Fruit fly (Drosophila melanogaster) whole organism, embryonic: ENCODE data around the gene CG13258.

Source experiments
- Antp ChIP-seq: fragments of 200-800 bp; sonication (Bioruptor generic); optimal IDR thresholded peaks from 3 replicates; lab custom pipeline; 2016; ENCODE audit warnings: missing biosample characterization, missing genetic modification characterization
- Blimp-1 ChIP-seq: fragments of 200-800 bp; sonication (Bioruptor generic); optimal IDR thresholded peaks from 3 replicates; lab custom pipeline; 2018; ENCODE audit warnings: missing biosample characterization, missing genetic modification characterization, mild to moderate bottlenecking, moderate library complexity, missing genetic modification reagents
- C15 ChIP-seq: fragments of 200-800 bp; sonication (Bioruptor generic); IDR thresholded peaks from 3 replicates; pipeline ENCODE4 v1.3.6; 2022; ENCODE audit warnings: missing biosample characterization, missing genetic modification characterization
- CG10147 ChIP-seq: fragments of 200-800 bp; sonication (Bioruptor generic); optimal IDR thresholded peaks from 2 replicates; lab custom pipeline; 2019; ENCODE audit warnings: missing biosample characterization, mild to moderate bottlenecking, missing genetic modification characterization, moderate library complexity
- CG10979 ChIP-seq: fragments of 200-800 bp; sonication (Bioruptor generic); optimal IDR thresholded peaks from 2 replicates; lab custom pipeline; 2018; ENCODE audit warnings: missing biosample characterization, mild to moderate bottlenecking, missing genetic modification characterization, moderate library complexity
- CG13894 ChIP-seq: fragments of 200-800 bp; sonication (Bioruptor generic); optimal IDR thresholded peaks from 3 replicates; lab custom pipeline; 2018; ENCODE audit warnings: missing biosample characterization, mild to moderate bottlenecking, missing genetic modification characterization, moderate library complexity
- CG14014 ChIP-seq: fragments of 200-800 bp; sonication (Bioruptor generic); IDR thresholded peaks from 2 replicates; pipeline ENCODE4 v1.3.6; 2022; ENCODE audit warnings: missing biosample characterization, missing genetic modification characterization
- CG15269 ChIP-seq: fragments of 200-800 bp; sonication (Bioruptor generic); optimal IDR thresholded peaks from 2 replicates; lab custom pipeline; 2018; ENCODE audit warnings: missing biosample characterization, mild to moderate bottlenecking, missing genetic modification characterization, moderate library complexity
- CG15696 ChIP-seq: fragments of 200-800 bp; sonication (Bioruptor generic); optimal IDR thresholded peaks from 2 replicates; lab custom pipeline; 2019; ENCODE audit warnings: missing biosample characterization, mild to moderate bottlenecking, missing genetic modification characterization, moderate library complexity
- CG1603 ChIP-seq: fragments of 200-800 bp; sonication (Bioruptor generic); optimal IDR thresholded peaks from 2 replicates; lab custom pipeline; 2019; ENCODE audit warnings: missing biosample characterization, mild to moderate bottlenecking, missing genetic modification characterization, moderate library complexity
- CG17328 ChIP-seq: fragments of 200-800 bp; sonication (Bioruptor generic); IDR thresholded peaks from 2 replicates; pipeline ENCODE4 v1.3.6; 2022; ENCODE audit warnings: missing biosample characterization, missing genetic modification characterization
- CG18262 ChIP-seq: fragments of 200-800 bp; optimal IDR thresholded peaks from 3 replicates; lab custom pipeline; 2019; ENCODE audit warnings: missing biosample characterization, mild to moderate bottlenecking, missing genetic modification characterization, moderate library complexity
- CG1832 ChIP-seq: fragments of 200-800 bp; sonication (Bioruptor generic); optimal IDR thresholded peaks from 2 replicates; lab custom pipeline; 2017; ENCODE audit warnings: missing biosample characterization, mild to moderate bottlenecking, missing genetic modification characterization, inconsistent platforms
- CG2129 ChIP-seq: fragments of 200-800 bp; sonication (Bioruptor generic); IDR thresholded peaks from 2 replicates; pipeline ENCODE4 v1.3.6; 2022; ENCODE audit warnings: missing biosample characterization, missing genetic modification characterization; ENCODE audit not compliant: partially characterized antibody
- CG2875 ChIP-seq: fragments of 200-800 bp; sonication (Bioruptor generic); optimal IDR thresholded peaks from 2 replicates; lab custom pipeline; 2017; ENCODE audit warnings: missing biosample characterization, mild to moderate bottlenecking, missing genetic modification characterization, missing genetic modification reagents
- CG31388 ChIP-seq: fragments of 200-800 bp; sonication (Bioruptor generic); optimal IDR thresholded peaks from 2 replicates; lab custom pipeline; 2016; ENCODE audit warnings: missing biosample characterization, missing genetic modification characterization
- CG33213 ChIP-seq: fragments of 200-800 bp; sonication (Bioruptor generic); optimal IDR thresholded peaks from 3 replicates; lab custom pipeline; 2016; ENCODE audit warnings: missing biosample characterization, missing genetic modification characterization
- CG4617 ChIP-seq: fragments of 200-800 bp; sonication (Bioruptor generic); optimal IDR thresholded peaks from 3 replicates; lab custom pipeline; 2016; ENCODE audit warnings: missing biosample characterization, missing genetic modification characterization, borderline replicate concordance
- CG5953 ChIP-seq: fragments of 200-800 bp; sonication (Bioruptor generic); IDR thresholded peaks from 2 replicates; pipeline ENCODE4 v1.3.6; 2022; ENCODE audit warnings: missing biosample characterization, missing genetic modification characterization
- CG6254 ChIP-seq: fragments of 200-800 bp; sonication (Bioruptor generic); optimal IDR thresholded peaks from 3 replicates; lab custom pipeline; 2017; ENCODE audit warnings: mild to moderate bottlenecking, missing biosample characterization, missing genetic modification reagents, missing genetic modification characterization
- CG6272 ChIP-seq: fragments of 200-800 bp; sonication (Bioruptor generic); IDR thresholded peaks from 2 replicates; pipeline ENCODE4 v1.3.6; 2022; ENCODE audit warnings: missing biosample characterization, missing genetic modification characterization
- CG6791 ChIP-seq: fragments of 200-800 bp; sonication (Bioruptor generic); IDR thresholded peaks from 3 replicates; pipeline ENCODE4 v1.3.6; 2022; ENCODE audit warnings: missing biosample characterization, missing genetic modification characterization; ENCODE audit not compliant: partially characterized antibody
- CG7839 ChIP-seq: fragments of 200-800 bp; sonication (Bioruptor generic); optimal IDR thresholded peaks from 3 replicates; lab custom pipeline; 2018; ENCODE audit warnings: missing biosample characterization, mild to moderate bottlenecking, missing genetic modification characterization, moderate library complexity
- CG8388 ChIP-seq: fragments of 200-800 bp; sonication (Bioruptor generic); optimal IDR thresholded peaks from 2 replicates; lab custom pipeline; 2019; ENCODE audit warnings: missing biosample characterization, mild to moderate bottlenecking, missing genetic modification characterization, moderate library complexity
- D19A ChIP-seq: fragments of 200-800 bp; optimal IDR thresholded peaks from 3 replicates; lab custom pipeline; 2019; ENCODE audit warnings: missing biosample characterization, mild to moderate bottlenecking, missing genetic modification characterization, moderate library complexity
- D19B ChIP-seq: fragments of 200-800 bp; sonication (Bioruptor generic); optimal IDR thresholded peaks from 2 replicates; lab custom pipeline; 2017; ENCODE audit warnings: missing biosample characterization, mild to moderate bottlenecking, missing genetic modification characterization
- Doc2 ChIP-seq: fragments of 200-800 bp; sonication (Bioruptor generic); IDR thresholded peaks from 2 replicates; pipeline ENCODE4 v1.3.6; 2022; ENCODE audit warnings: missing biosample characterization, missing genetic modification characterization
- Eip74EF ChIP-seq, 2 experiments: fragments of 200-800 bp in 1 of 2; fragments of >200 bp in 1 of 2; sonication (Bioruptor generic) in 1 of 2; optimal IDR thresholded peaks; 2 replicates each; lab custom pipeline; 2017 to 2019; ENCODE audit warnings: missing biosample characterization in 2 of 2, missing genetic modification characterization in 2 of 2, mild to moderate bottlenecking in 1 of 2, moderate library complexity in 1 of 2
- Lim3 ChIP-seq: fragments of 200-800 bp; sonication (Bioruptor generic); IDR thresholded peaks from 2 replicates; pipeline ENCODE4 v1.3.6; 2022; ENCODE audit warnings: missing biosample characterization, missing genetic modification characterization
- Lpt ChIP-seq: fragments of >200 bp; optimal IDR thresholded peaks from 2 replicates; lab custom pipeline; 2018; ENCODE audit warnings: missing biosample characterization, missing genetic modification characterization
- Opbp ChIP-seq: fragments of 200-800 bp; sonication (Bioruptor generic); IDR thresholded peaks from 3 replicates; pipeline ENCODE4 v1.3.6; 2022; ENCODE audit warnings: missing biosample characterization, missing genetic modification characterization; ENCODE audit not compliant: partially characterized antibody
- ara ChIP-seq: fragments of 200-800 bp; sonication (Bioruptor generic); IDR thresholded peaks from 2 replicates; pipeline ENCODE4 v1.3.6; 2022; ENCODE audit warnings: missing biosample characterization, missing genetic modification characterization
- chif ChIP-seq, 2 experiments: fragments of 200-800 bp; sonication (Bioruptor generic); optimal IDR thresholded peaks; 3 replicates each; lab custom pipeline; 2016; ENCODE audit warnings: missing biosample characterization in 2 of 2, missing genetic modification characterization in 2 of 2
- ci ChIP-seq: fragments of 200-800 bp; sonication (Bioruptor generic); IDR thresholded peaks from 3 replicates; pipeline ENCODE4 v1.3.6; 2022; ENCODE audit warnings: missing biosample characterization, missing genetic modification characterization
- croc ChIP-seq: fragments of 200-800 bp; sonication (Bioruptor generic); conservative IDR thresholded peaks from 3 replicates; pipeline ENCODE4 v1.3.6; 2022; ENCODE audit warnings: missing biosample characterization, missing genetic modification characterization
- crp ChIP-seq, 2 experiments: fragments of 200-800 bp; sonication (Bioruptor generic); optimal IDR thresholded peaks; 2 replicates in 1 of 2; 3 replicates in 1 of 2; lab custom pipeline; 2017; ENCODE audit warnings: missing biosample characterization in 2 of 2, missing genetic modification characterization in 2 of 2, mild to moderate bottlenecking in 1 of 2, moderate library complexity in 1 of 2
- disco-r ChIP-seq: fragments of 200-800 bp; sonication (Bioruptor generic); optimal IDR thresholded peaks from 2 replicates; lab custom pipeline; 2016; ENCODE audit warnings: missing biosample characterization, missing genetic modification characterization
- dysf ChIP-seq: fragments of 200-800 bp; sonication (Bioruptor generic); IDR thresholded peaks from 3 replicates; pipeline ENCODE4 v1.3.6; 2022; ENCODE audit warnings: missing biosample characterization, missing genetic modification characterization
- fd102C ChIP-seq: fragments of 200-800 bp; sonication (Bioruptor generic); optimal IDR thresholded peaks from 2 replicates; lab custom pipeline; 2018; ENCODE audit warnings: missing biosample characterization, mild to moderate bottlenecking, missing genetic modification characterization, moderate library complexity
- gem ChIP-seq: fragments of 200-800 bp; sonication (Bioruptor generic); optimal IDR thresholded peaks from 2 replicates; lab custom pipeline; 2019; ENCODE audit warnings: missing biosample characterization, mild to moderate bottlenecking, missing genetic modification characterization, moderate library complexity
- hth ChIP-seq: fragments of >200 bp; optimal IDR thresholded peaks from 2 replicates; lab custom pipeline; 2017; ENCODE audit warnings: inconsistent platforms
- ken ChIP-seq: fragments of 200-800 bp; sonication (Bioruptor generic); IDR thresholded peaks from 3 replicates; pipeline ENCODE4 v1.3.6; 2022; ENCODE audit warnings: missing biosample characterization, missing genetic modification characterization
- luna ChIP-seq: fragments of 200-800 bp; sonication (Bioruptor generic); optimal IDR thresholded peaks from 2 replicates; lab custom pipeline; 2016; ENCODE audit warnings: missing biosample characterization, missing genetic modification characterization
- phol ChIP-seq: fragments of 200-800 bp; sonication (Bioruptor generic); optimal IDR thresholded peaks from 3 replicates; lab custom pipeline; 2018; ENCODE audit warnings: missing biosample characterization, mild to moderate bottlenecking, missing genetic modification characterization, moderate library complexity
- sna ChIP-seq: fragments of 200-800 bp; sonication (Bioruptor generic); IDR thresholded peaks from 2 replicates; pipeline ENCODE4 v1.3.6; 2022; ENCODE audit warnings: missing biosample characterization, missing genetic modification characterization; ENCODE audit not compliant: partially characterized antibody
- sug ChIP-seq: fragments of 200-800 bp; optimal IDR thresholded peaks from 2 replicates; lab custom pipeline; 2019; ENCODE audit warnings: missing biosample characterization, mild to moderate bottlenecking, missing genetic modification characterization, moderate library complexity
- tna ChIP-seq: fragments of 200-800 bp; sonication (Bioruptor generic); IDR thresholded peaks from 2 replicates; pipeline ENCODE4 v1.3.6; 2022; ENCODE audit warnings: missing biosample characterization, missing genetic modification characterization; ENCODE audit not compliant: partially characterized antibody
- tup ChIP-seq: fragments of 200-800 bp; sonication (Bioruptor generic); optimal IDR thresholded peaks from 2 replicates; lab custom pipeline; 2016; ENCODE audit warnings: missing biosample characterization, mild to moderate bottlenecking, missing genetic modification characterization, moderate library complexity

The CG13258 gene

dm6 chr2L:16279774-16280252 is 13.0 kb downstream of the CG13258 start (continued):
- TF ChIP-seq luna (no peak), CG33213 (GFP tag; lab: Kevin White, UChicago) (peak; percentile 65), chif (GFP tag; optimal IDR thresholded peaks at IDR 0.05; lab: Kevin White, UChicago) (peak; percentile 86 to 94), disco-r (GFP tag; lab: Kevin White, UChicago) (peak; percentile 71), ara (GFP tag; lab: Robert Waterston, UW) (no peak; the same call in 1 of the 2 replicates), CG17328 (GFP tag; lab: Robert Waterston, UW) (peak; percentile 83), croc (GFP tag; lab: Robert Waterston, UW) (peak; percentile 80), CG1603 (tag; lab: Kevin White, UChicago) (peak; percentile 87), ci (GFP tag; lab: Robert Waterston, UW) (peak; percentile 86), sug (tag; lab: Kevin White, UChicago) (peak; percentile 68), CG6254 (peak; percentile 87), Opbp (GFP tag; lab: Robert Waterston, UW) (0 out of 3 replicates have a peak, but pooled peaks have one; percentile 9), fd102C (no peak), CG18262 (tag; lab: Kevin White, UChicago) (peak; percentile 97), sna (GFP tag; lab: Robert Waterston, UW) (no peak), dysf (GFP tag; lab: Robert Waterston, UW) (peak; percentile 88), crp (GFP tag; optimal IDR thresholded peaks at IDR 0.05; lab: Kevin White, UChicago) (peak; percentile 49 to 81), CG2875 (GFP tag; lab: Kevin White, UChicago) (peak; percentile 92), Eip74EF (GFP tag; optimal IDR thresholded peaks at IDR 0.05; lab: Kevin White, UChicago) (peak in 1 of 2 experiments; percentile 95), CG7839 (peak; percentile 94), tup (peak; percentile 72), CG8388 (GFP tag; lab: Kevin White, UChicago) (peak; percentile 94), CG1832 (GFP tag; lab: Kevin White, UChicago) (peak; percentile 68), C15 (GFP tag; lab: Robert Waterston, UW) (0 out of 3 replicates have a peak, but pooled peaks have one; percentile 28), CG31388 (GFP tag; lab: Kevin White, UChicago) (peak; percentile 64), CG2129 (no peak), Antp (GFP tag; lab: Kevin White, UChicago) (peak; percentile 87), CG14014 (GFP tag; lab: Robert Waterston, UW) (no peak), CG13894 (tag; lab: Kevin White, UChicago) (no peak), Lim3 (GFP tag; lab: Robert Waterston, UW) (peak; percentile 55), D19B (peak; percentile 72), CG5953 (0 out of 2 replicates have a peak, but pooled peaks have one; percentile 3), hth (no peak), CG15696 (tag; lab: Kevin White, UChicago) (peak; percentile 84), D19A (peak; percentile 96), phol (tag; lab: Kevin White, UChicago) (peak; percentile 96), CG10979 (tag; lab: Kevin White, UChicago) (peak; percentile 95), CG15269 (tag; lab: Kevin White, UChicago) (peak; percentile 94), Doc2 (GFP tag; lab: Robert Waterston, UW) (peak; percentile 56; the same call in 1 of the 2 replicates), ken (GFP tag; lab: Robert Waterston, UW) (peak; percentile 79; the same call in 2 of the 3 replicates), CG4617 (GFP tag; lab: Kevin White, UChicago) (peak; percentile 86), gem (tag; lab: Kevin White, UChicago) (peak; percentile 97), Blimp-1 (GFP tag; lab: Kevin White, UChicago) (peak; percentile 91), CG6791 (GFP tag; lab: Robert Waterston, UW) (no peak; the same call in 2 of the 3 replicates), CG6272 (GFP tag; lab: Robert Waterston, UW) (peak; percentile 58; the same call in 1 of the 2 replicates), tna (no peak), Lpt (GFP tag; lab: Kevin White, UChicago) (peak; percentile 58), CG10147 (GFP tag; lab: Kevin White, UChicago) (peak; percentile 86)
